Fruit fly (Drosophila melanogaster) whole organism, embryonic: Measurements from ENCODE around the gene Ptpmeg2.

Source experiments
- Abd-B ChIP-seq: fragments of 200-800 bp; sonication (Bioruptor generic); optimal IDR thresholded peaks from 2 replicates; lab custom pipeline; 2018; ENCODE audit warnings: missing biosample characterization, mild to moderate bottlenecking, missing genetic modification characterization, moderate library complexity
- Aef1 ChIP-seq: fragments of 200-800 bp; sonication (Bioruptor generic); IDR thresholded peaks from 3 replicates; pipeline ENCODE4 v1.3.6; 2022; ENCODE audit warnings: missing biosample characterization, missing genetic modification characterization
- Atf6 ChIP-seq: fragments of 200-800 bp; sonication (Bioruptor generic); IDR thresholded peaks from 2 replicates; pipeline ENCODE4 v1.3.6; 2022; ENCODE audit warnings: missing biosample characterization, missing genetic modification characterization
- CG12391 ChIP-seq: fragments of 200-800 bp; sonication (Bioruptor generic); optimal IDR thresholded peaks from 3 replicates; lab custom pipeline; 2018; ENCODE audit warnings: missing biosample characterization, mild to moderate bottlenecking, missing genetic modification characterization, moderate library complexity
- CG12769 ChIP-seq: fragments of 200-800 bp; sonication (Bioruptor generic); optimal IDR thresholded peaks from 2 replicates; lab custom pipeline; 2019; ENCODE audit warnings: missing biosample characterization, mild to moderate bottlenecking, missing genetic modification characterization, moderate library complexity
- CG13287 ChIP-seq: fragments of 200-800 bp; sonication (Bioruptor generic); IDR thresholded peaks from 2 replicates; pipeline ENCODE4 v1.3.6; 2022; ENCODE audit warnings: missing biosample characterization, missing genetic modification characterization; ENCODE audit not compliant: partially characterized antibody
- CG14014 ChIP-seq: fragments of 200-800 bp; sonication (Bioruptor generic); IDR thresholded peaks from 2 replicates; pipeline ENCODE4 v1.3.6; 2022; ENCODE audit warnings: missing biosample characterization, missing genetic modification characterization
- CG15601 ChIP-seq: fragments of 200-800 bp; sonication (Bioruptor generic); optimal IDR thresholded peaks from 3 replicates; lab custom pipeline; 2019; ENCODE audit warnings: missing biosample characterization, mild to moderate bottlenecking, missing genetic modification characterization, moderate library complexity
- CG16815 ChIP-seq: fragments of 200-800 bp; sonication (Bioruptor generic); optimal IDR thresholded peaks from 3 replicates; lab custom pipeline; 2017; ENCODE audit warnings: missing biosample characterization, mild to moderate bottlenecking, missing genetic modification characterization
- CG17829 ChIP-seq: fragments of 200-800 bp; optimal IDR thresholded peaks from 2 replicates; lab custom pipeline; 2019; ENCODE audit warnings: missing biosample characterization, mild to moderate bottlenecking, missing genetic modification characterization, moderate library complexity
- CG2120 ChIP-seq: fragments of 200-800 bp; sonication (Bioruptor generic); optimal IDR thresholded peaks from 3 replicates; lab custom pipeline; 2016; ENCODE audit warnings: missing biosample characterization, missing genetic modification characterization
- CG2202 ChIP-seq: fragments of 200-800 bp; sonication (Bioruptor generic); optimal IDR thresholded peaks from 2 replicates; lab custom pipeline; 2018; ENCODE audit warnings: missing biosample characterization, mild to moderate bottlenecking, missing genetic modification characterization
- CG30020 ChIP-seq: fragments of 200-800 bp; optimal IDR thresholded peaks from 2 replicates; lab custom pipeline; 2019; ENCODE audit warnings: missing biosample characterization, mild to moderate bottlenecking, missing genetic modification characterization, moderate library complexity
- CG31224 ChIP-seq: fragments of 200-800 bp; sonication (Bioruptor generic); IDR thresholded peaks from 2 replicates; pipeline ENCODE4 v1.3.6; 2022; ENCODE audit warnings: missing biosample characterization, missing genetic modification characterization
- CG31365 ChIP-seq: fragments of 200-800 bp; sonication (Bioruptor generic); optimal IDR thresholded peaks from 2 replicates; lab custom pipeline; 2018; ENCODE audit warnings: missing biosample characterization, mild to moderate bottlenecking, missing genetic modification characterization
- CG32532 ChIP-seq: fragments of 200-800 bp; sonication (Bioruptor generic); IDR thresholded peaks from 2 replicates; pipeline ENCODE4 v1.3.6; 2022; ENCODE audit warnings: missing biosample characterization, missing genetic modification characterization
- CG34422 ChIP-seq: fragments of 200-800 bp; sonication (Bioruptor generic); IDR thresholded peaks from 3 replicates; pipeline ENCODE4 v1.3.6; 2022; ENCODE audit warnings: missing biosample characterization, missing genetic modification characterization
- CG4617 ChIP-seq: fragments of 200-800 bp; sonication (Bioruptor generic); optimal IDR thresholded peaks from 3 replicates; lab custom pipeline; 2016; ENCODE audit warnings: missing biosample characterization, missing genetic modification characterization, borderline replicate concordance
- CG4707 ChIP-seq: fragments of 200-800 bp; sonication (Bioruptor generic); optimal IDR thresholded peaks from 2 replicates; lab custom pipeline; 2018; ENCODE audit warnings: missing biosample characterization, mild to moderate bottlenecking, missing genetic modification characterization, moderate library complexity
- CG6791 ChIP-seq: fragments of 200-800 bp; sonication (Bioruptor generic); IDR thresholded peaks from 3 replicates; pipeline ENCODE4 v1.3.6; 2022; ENCODE audit warnings: missing biosample characterization, missing genetic modification characterization; ENCODE audit not compliant: partially characterized antibody
- CG7928 ChIP-seq: fragments of 200-800 bp; sonication (Bioruptor generic); optimal IDR thresholded peaks from 2 replicates; lab custom pipeline; 2017; ENCODE audit warnings: missing biosample characterization, mild to moderate bottlenecking, missing genetic modification characterization
- CG9215 ChIP-seq: fragments of 200-800 bp; sonication (Bioruptor generic); IDR thresholded peaks from 2 replicates; pipeline ENCODE4 v1.3.6; 2022; ENCODE audit warnings: missing biosample characterization, missing genetic modification characterization
- Chrac-16 ChIP-seq: fragments of 200-800 bp; sonication (Bioruptor generic); optimal IDR thresholded peaks from 3 replicates; lab custom pipeline; 2016; ENCODE audit warnings: missing biosample characterization, missing genetic modification characterization
- CoRest ChIP-seq: fragments of 200-800 bp; sonication (Bioruptor generic); optimal IDR thresholded peaks from 3 replicates; lab custom pipeline; 2018; ENCODE audit warnings: missing biosample characterization, mild to moderate bottlenecking, missing genetic modification characterization, moderate library complexity
- Dref ChIP-seq: fragments of 200-800 bp; sonication (Bioruptor generic); IDR thresholded peaks from 2 replicates; pipeline ENCODE4 v1.3.6; 2022; ENCODE audit warnings: missing biosample characterization, missing genetic modification characterization
- E2f1 ChIP-seq: fragments of 200-800 bp; sonication (Bioruptor generic); IDR thresholded peaks from 2 replicates; pipeline ENCODE4 v1.3.6; 2022; ENCODE audit warnings: missing biosample characterization, missing genetic modification characterization
- Fer3 ChIP-seq: fragments of 200-800 bp; sonication (Bioruptor generic); optimal IDR thresholded peaks from 2 replicates; lab custom pipeline; 2018; ENCODE audit warnings: missing biosample characterization, mild to moderate bottlenecking, missing genetic modification characterization, moderate library complexity
- Med ChIP-seq: fragments of 200-800 bp; sonication (Bioruptor generic); peaks from one replicate; lab custom pipeline; 2016; ENCODE audit warnings: missing biosample characterization, missing genetic modification characterization, mild to moderate bottlenecking, inconsistent platforms, moderate library complexity
- Pdp1 ChIP-seq, 2 experiments: fragments of 200-800 bp; sonication (Bioruptor generic); optimal IDR thresholded peaks; 3 replicates each; lab custom pipeline; 2016; ENCODE audit warnings: missing biosample characterization in 2 of 2, missing genetic modification characterization in 2 of 2, mild to moderate bottlenecking in 1 of 2, moderate library complexity in 1 of 2
- Sin3A ChIP-seq: fragments of >200 bp; optimal IDR thresholded peaks from 2 replicates; lab custom pipeline; 2018
- Six4 ChIP-seq: fragments of 200-800 bp; sonication (Bioruptor generic); optimal IDR thresholded peaks from 2 replicates; lab custom pipeline; 2016; ENCODE audit warnings: missing biosample characterization, missing genetic modification characterization
- Sry-δ ChIP-seq: fragments of 200-800 bp; sonication (Bioruptor generic); optimal IDR thresholded peaks from 2 replicates; lab custom pipeline; 2016; ENCODE audit warnings: missing biosample characterization, missing genetic modification characterization
- cas ChIP-seq: fragments of 200-800 bp; sonication (Bioruptor generic); IDR thresholded peaks from 2 replicates; pipeline ENCODE4 v1.3.6; 2022; ENCODE audit warnings: missing biosample characterization, missing genetic modification characterization
- chinmo ChIP-seq: fragments of 200-800 bp; sonication (Bioruptor generic); IDR thresholded peaks from 4 replicates; pipeline ENCODE4 v1.3.6; 2022; ENCODE audit warnings: missing biosample characterization, missing genetic modification characterization; ENCODE audit not compliant: partially characterized antibody
- en ChIP-seq: fragments of 200-800 bp; sonication (Bioruptor generic); optimal IDR thresholded peaks from 2 replicates; lab custom pipeline; 2016; ENCODE audit warnings: missing biosample characterization, missing genetic modification characterization
- esg ChIP-seq: fragments of 200-800 bp; sonication (Bioruptor generic); conservative IDR thresholded peaks from 2 replicates; pipeline ENCODE4 v1.3.6; 2022; ENCODE audit warnings: missing biosample characterization, missing genetic modification characterization
- ewg ChIP-seq: fragments of 200-800 bp; sonication (Bioruptor generic); optimal IDR thresholded peaks from 3 replicates; lab custom pipeline; 2017; ENCODE audit warnings: mild to moderate bottlenecking, missing biosample characterization, missing genetic modification reagents, missing genetic modification characterization
- exex ChIP-seq: fragments of 200-800 bp; sonication (Bioruptor generic); optimal IDR thresholded peaks from 4 replicates; lab custom pipeline; 2018; ENCODE audit warnings: missing biosample characterization, mild to moderate bottlenecking, missing genetic modification characterization, moderate library complexity
- gem ChIP-seq: fragments of 200-800 bp; sonication (Bioruptor generic); optimal IDR thresholded peaks from 2 replicates; lab custom pipeline; 2019; ENCODE audit warnings: missing biosample characterization, mild to moderate bottlenecking, missing genetic modification characterization, moderate library complexity
- grau ChIP-seq: fragments of 200-800 bp; optimal IDR thresholded peaks from 3 replicates; lab custom pipeline; 2019; ENCODE audit warnings: missing biosample characterization, mild to moderate bottlenecking, missing genetic modification characterization, moderate library complexity
- gsb ChIP-seq: fragments of 200-800 bp; sonication (Bioruptor generic); IDR thresholded peaks from 2 replicates; pipeline ENCODE4 v1.3.6; 2022; ENCODE audit warnings: missing biosample characterization, missing genetic modification characterization
- jing ChIP-seq: fragments of 200-800 bp; sonication (Bioruptor generic); optimal IDR thresholded peaks from 2 replicates; lab custom pipeline; 2018; ENCODE audit warnings: missing biosample characterization, mild to moderate bottlenecking, missing genetic modification characterization
- mam ChIP-seq: fragments of 200-800 bp; sonication (Bioruptor generic); optimal IDR thresholded peaks from 3 replicates; lab custom pipeline; 2016; ENCODE audit warnings: missing biosample characterization, missing genetic modification characterization
- pfk ChIP-seq: fragments of 200-800 bp; sonication (Bioruptor generic); optimal IDR thresholded peaks from 2 replicates; lab custom pipeline; 2018; ENCODE audit warnings: missing biosample characterization, mild to moderate bottlenecking, missing genetic modification characterization, moderate library complexity
- pros ChIP-seq: fragments of 200-800 bp; sonication (Bioruptor generic); optimal IDR thresholded peaks from 3 replicates; lab custom pipeline; 2019; ENCODE audit warnings: missing biosample characterization, mild to moderate bottlenecking, missing genetic modification characterization, moderate library complexity
- psq ChIP-seq: fragments of 200-800 bp; sonication (Bioruptor generic); optimal IDR thresholded peaks from 2 replicates; lab custom pipeline; 2017; ENCODE audit warnings: missing biosample characterization, missing genetic modification characterization
- tll ChIP-seq, 2 experiments: fragments of 200-800 bp in 1 of 2; fragments of >200 bp in 1 of 2; sonication (Bioruptor generic) in 1 of 2; optimal IDR thresholded peaks; 2 replicates each; lab custom pipeline; 2017 to 2019; ENCODE audit warnings: missing biosample characterization in 2 of 2, missing genetic modification characterization in 2 of 2, mild to moderate bottlenecking in 1 of 2, moderate library complexity in 1 of 2
- toy ChIP-seq: fragments of 200-800 bp; sonication (Bioruptor generic); IDR thresholded peaks from 2 replicates; pipeline ENCODE4 v1.3.6; 2022; ENCODE audit warnings: missing biosample characterization, missing genetic modification characterization

Gene Ptpmeg2

DNA sequence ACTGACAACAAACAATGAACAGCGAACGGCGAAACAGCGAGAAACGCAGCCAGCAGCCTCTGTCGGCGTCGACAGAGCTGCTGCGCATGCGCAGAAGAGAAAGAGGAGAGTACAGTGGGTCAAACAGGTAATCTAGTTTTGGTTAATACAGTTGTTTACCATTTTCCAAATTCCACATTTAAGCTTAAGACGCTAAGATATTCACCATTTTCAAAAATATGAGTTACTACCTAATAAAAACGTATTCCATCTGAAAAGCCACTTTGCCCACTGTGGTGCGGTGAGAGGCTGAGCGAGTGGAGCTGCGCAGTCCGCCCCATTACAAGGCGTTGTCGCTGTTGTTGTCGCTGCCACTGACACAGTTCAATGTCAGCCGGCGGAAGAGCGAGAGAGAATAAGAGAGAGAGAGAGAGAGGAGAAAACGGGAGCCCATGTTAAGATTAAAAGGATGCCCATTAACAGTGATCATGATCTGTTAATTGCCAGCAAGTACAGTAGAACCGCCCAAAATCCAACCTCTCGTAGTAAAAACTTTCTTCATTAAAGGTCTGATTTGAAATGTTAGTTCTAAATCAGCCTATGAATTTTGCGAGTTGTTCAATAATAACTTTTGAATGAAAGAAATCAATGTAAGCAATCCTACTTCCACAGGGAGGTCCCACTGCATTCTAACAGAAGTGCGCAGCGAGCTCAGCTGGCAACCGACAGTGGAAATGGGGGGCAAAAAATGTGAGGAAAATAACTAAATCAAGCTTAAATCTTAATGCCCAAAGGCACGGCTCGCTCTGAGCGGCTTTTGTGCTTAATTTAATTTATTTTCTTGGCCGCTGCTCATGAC is 8.0 kb downstream of the Ptpmeg2 start (continued):
- TF ChIP-seq CG15601 (tag; lab: Kevin White, UChicago) (peak; percentile 93), Six4 (GFP tag; lab: Kevin White, UChicago) (peak; percentile 91), jing (GFP tag; lab: Kevin White, UChicago) (peak; percentile 94), Fer3 (tag; lab: Kevin White, UChicago) (peak; percentile 85), Pdp1 (GFP tag; optimal IDR thresholded peaks at IDR 0.05; lab: Kevin White, UChicago) (peak; percentile 91 to 92), Med (GFP tag; lab: Kevin White, UChicago) (peak; percentile 99), CG4617 (GFP tag; lab: Kevin White, UChicago) (peak; percentile 90), CoRest (tag; lab: Kevin White, UChicago) (peak; percentile 91), CG14014 (GFP tag; lab: Robert Waterston, UW) (peak; percentile 93), CG13287 (GFP tag; lab: Robert Waterston, UW) (0 out of 2 replicates have a peak, but pooled peaks have one; percentile 25), Aef1 (GFP tag; lab: Robert Waterston, UW) (peak; percentile 92), mam (GFP tag; lab: Kevin White, UChicago) (peak; percentile 84), Dref (no peak), Atf6 (GFP tag; lab: Robert Waterston, UW) (peak; percentile 90), CG31224 (GFP tag; lab: Robert Waterston, UW) (peak; percentile 72), CG9215 (GFP tag; lab: Robert Waterston, UW) (peak; percentile 73), psq (peak; percentile 86), CG4707 (peak; percentile 99), CG7928 (GFP tag; lab: Kevin White, UChicago) (peak; percentile 37), CG2120 (peak; percentile 80), Sin3A (lab: Kevin White, UChicago) (no peak), tll (GFP tag; optimal IDR thresholded peaks at IDR 0.05; lab: Kevin White, UChicago) (no peak), Abd-B (peak; percentile 86), CG12769 (tag; lab: Kevin White, UChicago) (peak; percentile 93), CG17829 (tag; lab: Kevin White, UChicago) (peak; percentile 97), en (GFP tag; lab: Kevin White, UChicago) (peak; percentile 93), CG12391 (tag; lab: Kevin White, UChicago) (peak; percentile 94), CG16815 (peak; percentile 92), CG34422 (GFP tag; lab: Robert Waterston, UW) (peak; percentile 97), CG31365 (tag; lab: Kevin White, UChicago) (peak; percentile 78), CG30020 (tag; lab: Kevin White, UChicago) (peak; percentile 55), cas (peak; percentile 66), Chrac-16 (GFP tag; lab: Kevin White, UChicago) (peak; percentile 96), Sry-δ (GFP tag; lab: Kevin White, UChicago) (peak; percentile 60), pfk (GFP tag; lab: Kevin White, UChicago) (no peak), grau (tag; lab: Kevin White, UChicago) (peak; percentile 85), toy (GFP tag; lab: Robert Waterston, UW) (peak; percentile 76), ewg (peak; percentile 93), esg (GFP tag; lab: Robert Waterston, UW) (peak; percentile 94), gsb (GFP tag; lab: Robert Waterston, UW) (peak; percentile 86), exex (tag; lab: Kevin White, UChicago) (peak; percentile 17), CG2202 (tag; lab: Kevin White, UChicago) (peak; percentile 91), pros (peak; percentile 8), E2f1 (GFP tag; lab: Robert Waterston, UW) (peak; percentile 96), CG32532 (GFP tag; lab: Robert Waterston, UW) (peak; percentile 86), gem (tag; lab: Kevin White, UChicago) (peak; percentile 96), CG6791 (GFP tag; lab: Robert Waterston, UW) (0 out of 3 replicates have a peak, but pooled peaks have one; percentile 8), chinmo (GFP tag; lab: Robert Waterston, UW) (no peak)
